Worm (Caenorhabditis elegans) whole organism, young adult: ENCODE data around the gene Y79H2A.3.
A peak's percentile ranks its signal among the peaks of the same experiment; 100 is the strongest.

Source experiments
- B0019.2 ChIP-seq: fragments of 200-800 bp; sonication (Bioruptor generic); conservative IDR thresholded peaks from 2 replicates; pipeline ENCODE4 v1.3.6; 2022; ENCODE audit warnings: missing genetic modification reagents, missing genetic modification characterization, missing compliant biosample characterization
- C06A6.2 ChIP-seq: fragments of 200-800 bp; sonication (Bioruptor generic); conservative IDR thresholded peaks from 2 replicates; pipeline ENCODE4 v1.3.6; 2022; ENCODE audit warnings: missing genetic modification characterization, missing compliant biosample characterization
- C17E4.6 ChIP-seq: fragments of 200-800 bp; sonication (Bioruptor generic); IDR thresholded peaks from 2 replicates; pipeline ENCODE4 v1.3.6; 2022; ENCODE audit warnings: missing genetic modification reagents, missing genetic modification characterization, missing compliant biosample characterization
- F37B4.10 ChIP-seq: fragments of 200-800 bp; sonication (Bioruptor generic); IDR thresholded peaks from 2 replicates; pipeline ENCODE4 v1.3.6; 2022; ENCODE audit warnings: missing genetic modification characterization, missing compliant biosample characterization
- F57C9.4 ChIP-seq: sonication (generic microtip); optimal IDR thresholded peaks from 2 replicates; lab custom pipeline; 2017; ENCODE audit warnings: mild to moderate bottlenecking, missing genetic modification characterization, missing compliant biosample characterization
- K12H6.12 ChIP-seq: fragments of 200-800 bp; sonication (Bioruptor generic); optimal IDR thresholded peaks from 2 replicates; lab custom pipeline; 2018; ENCODE audit warnings: mild to moderate bottlenecking, missing genetic modification characterization, missing compliant biosample characterization
- T07F8.4 ChIP-seq: sonication (generic microtip); optimal IDR thresholded peaks from 2 replicates; lab custom pipeline; 2016; ENCODE audit warnings: mild to moderate bottlenecking, missing genetic modification characterization, moderate library complexity, missing compliant biosample characterization
- Y67H2A.10 ChIP-seq: fragments of 200-800 bp; sonication (Bioruptor generic); conservative IDR thresholded peaks from 2 replicates; pipeline ENCODE4 v1.3.6; 2022; ENCODE audit warnings: missing genetic modification reagents, missing genetic modification characterization, missing compliant biosample characterization
- Y79H2A.3 ChIP-seq: fragments of 200-800 bp; sonication (Bioruptor generic); conservative IDR thresholded peaks from 2 replicates; pipeline ENCODE4 v1.3.6; 2022; ENCODE audit warnings: missing genetic modification reagents, missing genetic modification characterization, missing compliant biosample characterization
- akir-1 ChIP-seq: fragments of 200-800 bp; sonication (Bioruptor generic); optimal IDR thresholded peaks from 2 replicates; lab custom pipeline; 2018; ENCODE audit warnings: mild to moderate bottlenecking, missing genetic modification characterization, moderate library complexity, missing compliant biosample characterization
- ama-1 ChIP-seq, 3 experiments: fragments of 150-350 bp in 1 of 3; sonication (generic microtip) in 2 of 3; optimal IDR thresholded peaks; 2 replicates each; lab custom pipeline; 2014 to 2018; ENCODE audit warnings: missing biosample characterization in 2 of 3, missing genetic modification characterization in 2 of 3, missing genetic modification reagents in 2 of 3
- atf-7 ChIP-seq: sonication (generic microtip); optimal IDR thresholded peaks from 2 replicates; lab custom pipeline; 2017; ENCODE audit warnings: mild to moderate bottlenecking, missing genetic modification characterization, missing compliant biosample characterization
- ccch-3 ChIP-seq: fragments of 200-800 bp; sonication (Bioruptor generic); optimal IDR thresholded peaks from 2 replicates; lab custom pipeline; 2018; ENCODE audit warnings: mild to moderate bottlenecking, missing genetic modification characterization, missing compliant biosample characterization
- cebp-1 ChIP-seq, 2 experiments: fragments of 200-800 bp in 1 of 2; sonication (Bioruptor generic) in 1 of 2; sonication (generic microtip) in 1 of 2; IDR thresholded peaks in 1 of 2; optimal IDR thresholded peaks in 1 of 2; 2 replicates each; pipeline versions ENCODE4 v1.3.6 to Lab custom; 2017 to 2022; ENCODE audit warnings: missing compliant biosample characterization in 2 of 2, missing genetic modification characterization in 2 of 2, mild to moderate bottlenecking in 1 of 2, missing genetic modification reagents in 1 of 2, moderate library complexity in 1 of 2
- ceh-58 ChIP-seq: fragments of 200-800 bp; sonication (Bioruptor generic); IDR thresholded peaks from 2 replicates; pipeline ENCODE4 v1.3.6; 2022; ENCODE audit warnings: missing genetic modification characterization, missing compliant biosample characterization
- ceh-79 ChIP-seq: sonication (generic microtip); optimal IDR thresholded peaks from 2 replicates; lab custom pipeline; 2017; ENCODE audit warnings: mild to moderate bottlenecking, missing genetic modification characterization, missing compliant biosample characterization
- dox-1 ChIP-seq: fragments of 200-800 bp; sonication (Bioruptor generic); IDR thresholded peaks from 2 replicates; pipeline ENCODE4 v1.3.6; 2022; ENCODE audit warnings: missing genetic modification reagents, missing genetic modification characterization, missing compliant biosample characterization
- dpl-1 ChIP-seq: fragments of 150-350 bp; optimal IDR thresholded peaks from 2 replicates; lab custom pipeline; 2014; ENCODE audit warnings: missing biosample characterization, missing genetic modification reagents, missing genetic modification characterization
- egl-18 ChIP-seq: fragments of 200-800 bp; sonication (Bioruptor generic); IDR thresholded peaks from 2 replicates; pipeline ENCODE4 v1.3.6; 2022; ENCODE audit warnings: missing genetic modification reagents, missing genetic modification characterization, missing compliant biosample characterization
- egrh-3 ChIP-seq: fragments of 200-800 bp; sonication (Bioruptor generic); IDR thresholded peaks from 2 replicates; pipeline ENCODE4 v1.3.6; 2022; ENCODE audit warnings: missing genetic modification reagents, missing genetic modification characterization, missing compliant biosample characterization
- hlh-12 ChIP-seq: sonication (generic microtip); optimal IDR thresholded peaks from 2 replicates; lab custom pipeline; 2016; ENCODE audit warnings: missing genetic modification characterization, missing compliant biosample characterization
- hlh-26 ChIP-seq: fragments of 200-800 bp; sonication (Bioruptor generic); conservative IDR thresholded peaks from 2 replicates; pipeline ENCODE4 v1.3.6; 2022; ENCODE audit warnings: missing genetic modification reagents, missing genetic modification characterization, missing compliant biosample characterization
- let-526 ChIP-seq: fragments of 200-800 bp; sonication (Bioruptor generic); IDR thresholded peaks from 2 replicates; pipeline ENCODE4 v1.3.6; 2022; ENCODE audit warnings: missing genetic modification reagents, missing genetic modification characterization, missing compliant biosample characterization
- lsy-27 ChIP-seq: sonication (generic microtip); optimal IDR thresholded peaks from 2 replicates; lab custom pipeline; 2017; ENCODE audit warnings: missing genetic modification characterization, mild to moderate bottlenecking, missing compliant biosample characterization, antibody characterized with exemption, missing genotype, borderline replicate concordance; ENCODE audit not compliant: insufficient read depth
- mel-28 ChIP-seq: sonication (generic microtip); optimal IDR thresholded peaks from 2 replicates; lab custom pipeline; 2016; ENCODE audit warnings: borderline replicate concordance, mild to moderate bottlenecking, missing genetic modification characterization, missing compliant biosample characterization
- nfyb-1 ChIP-seq: fragments of 200-800 bp; sonication (Bioruptor generic); IDR thresholded peaks from 2 replicates; pipeline ENCODE4 v1.3.6; 2022; ENCODE audit warnings: missing genetic modification reagents, missing genetic modification characterization, missing compliant biosample characterization
- nhr-120 ChIP-seq: fragments of 200-800 bp; sonication (Bioruptor generic); IDR thresholded peaks from 2 replicates; pipeline ENCODE4 v1.3.6; 2022; ENCODE audit warnings: missing genetic modification characterization, missing compliant biosample characterization
- rec-8 ChIP-seq, 2 experiments: sonication (generic microtip); optimal IDR thresholded peaks; 2 replicates each; lab custom pipeline; 2016; ENCODE audit warnings: mild to moderate bottlenecking in 2 of 2, missing genetic modification characterization in 2 of 2, missing genetic modification reagents in 2 of 2, missing genotype in 2 of 2, missing biosample characterization in 1 of 2, missing compliant biosample characterization in 1 of 2, moderate library complexity in 1 of 2
- rpc-1 ChIP-seq, 2 experiments: fragments of 150-350 bp in 1 of 2; sonication (generic microtip) in 1 of 2; optimal IDR thresholded peaks; 2 replicates each; lab custom pipeline; 2014 to 2018; ENCODE audit warnings: missing biosample characterization in 1 of 2, missing genetic modification characterization in 1 of 2, missing genetic modification reagents in 1 of 2, missing genotype in 1 of 2
- snpc-4 ChIP-seq, 5 experiments: fragments of 150-350 bp in 1 of 5; sonication (generic microtip) in 4 of 5; optimal IDR thresholded peaks; 2 replicates each; lab custom pipeline; 2014 to 2018; ENCODE audit warnings: missing genetic modification characterization in 5 of 5, missing biosample characterization in 3 of 5, antibody characterized with exemption in 2 of 5, mild to moderate bottlenecking in 2 of 5, missing compliant biosample characterization in 2 of 5, missing genotype in 2 of 5, moderate library complexity in 2 of 5, missing genetic modification reagents in 1 of 5
- somi-1 ChIP-seq: fragments of 200-800 bp; sonication (Bioruptor generic); optimal IDR thresholded peaks from 2 replicates; lab custom pipeline; 2018; ENCODE audit warnings: mild to moderate bottlenecking, missing genetic modification characterization, missing compliant biosample characterization
- zfh-2 ChIP-seq: fragments of 200-800 bp; sonication (Bioruptor generic); conservative IDR thresholded peaks from 2 replicates; pipeline ENCODE4 v1.3.6; 2022; ENCODE audit warnings: missing genetic modification reagents, missing genetic modification characterization, missing compliant biosample characterization
- ztf-25 ChIP-seq: fragments of 200-800 bp; sonication (Bioruptor generic); IDR thresholded peaks from 2 replicates; pipeline ENCODE4 v1.3.6; 2022; ENCODE audit warnings: missing genetic modification reagents, missing genetic modification characterization, missing compliant biosample characterization
- ztf-26 ChIP-seq: sonication (generic microtip); optimal IDR thresholded peaks from 2 replicates; lab custom pipeline; 2017; ENCODE audit warnings: missing genetic modification characterization, missing compliant biosample characterization

Y79H2A.3 gene

ce11 chrIII:12040999-12041398 is 11.1 kb downstream of the Y79H2A.3 start, which contains the start of gene Y79H2A.4:
Y79H2A.4 (plus strand) TSS chrIII:12041299.
- TF ChIP-seq nhr-120 (GFP tag; lab: Robert Waterston, UW) = no peak
- no peak for TF ChIP-seq snpc-4 (GFP tag; optimal IDR thresholded peaks at IDR 0.05; lab: Kevin White, UChicago)
- TF ChIP-seq snpc-4 (tag; optimal IDR thresholded peaks at IDR 0.05; lab: Kevin White, UChicago) = no peak
- no peak for TF ChIP-seq rec-8 (tag; optimal IDR thresholded peaks at IDR 0.05; lab: Kevin White, UChicago)
- no peak for TF ChIP-seq somi-1 (GFP tag; lab: Kevin White, UChicago)
- TF ChIP-seq F37B4.10 (GFP tag; lab: Robert Waterston, UW) = no peak
- TF ChIP-seq egl-18 (GFP tag; lab: Robert Waterston, UW) = no peak
- TF ChIP-seq akir-1 (GFP tag; lab: Kevin White, UChicago) = no peak
- TF ChIP-seq ccch-3 (GFP tag; lab: Kevin White, UChicago) = no peak
- TF ChIP-seq hlh-12 (tag; lab: Kevin White, UChicago) = no peak
- no peak for TF ChIP-seq ceh-79
- no peak for TF ChIP-seq C06A6.2 (GFP tag; lab: Robert Waterston, UW)
- no peak for TF ChIP-seq atf-7 (tag; lab: Kevin White, UChicago)
- TF ChIP-seq, all 124 proteins: peak for 0

ce11 chrIII:12037217-12037616 is 14.9 kb downstream of the Y79H2A.3 start:
- TF ChIP-seq C17E4.6 (GFP tag; lab: Robert Waterston, UW) = no peak
- TF ChIP-seq egrh-3 (GFP tag; lab: Robert Waterston, UW) = peak; percentile 70; the same call in 1 of the 2 replicates
- peak; percentile 90 for TF ChIP-seq zfh-2 (GFP tag; lab: Robert Waterston, UW)
- 0 out of 2 replicates have a peak, but pooled peaks have one; percentile 16 for TF ChIP-seq nfyb-1 (GFP tag; lab: Robert Waterston, UW)

DNA sequence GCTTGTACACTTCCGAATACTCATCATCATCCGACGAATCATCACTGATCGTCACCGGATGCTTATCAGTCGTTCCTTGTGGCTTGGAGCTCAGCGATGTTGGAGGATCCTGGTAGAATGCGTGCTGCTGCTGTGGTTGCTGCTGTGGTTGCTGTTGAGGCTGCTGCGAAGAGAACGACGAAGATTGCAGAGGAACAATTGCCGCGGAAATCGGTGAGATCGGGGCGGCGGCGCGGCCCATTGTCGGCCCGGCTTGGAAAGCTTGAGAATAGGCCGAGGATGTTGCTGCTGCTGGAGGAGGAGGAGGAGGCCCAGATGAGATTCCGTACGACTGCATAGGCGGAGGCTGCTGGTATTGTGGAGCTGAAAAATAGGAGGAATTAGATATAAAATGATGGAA is 17.8 kb downstream of the Y79H2A.3 start:
- no peak for TF ChIP-seq K12H6.12
- TF ChIP-seq ztf-25 = no peak
- peak; percentile 81 for TF ChIP-seq egrh-3 (GFP tag; lab: Robert Waterston, UW)
- TF ChIP-seq zfh-2 (GFP tag; lab: Robert Waterston, UW) = peak; percentile 90
- TF ChIP-seq, all 124 proteins: peak for 2

ce11 chrIII:12033259-12033658 is 18.8 kb downstream of the Y79H2A.3 start:
- TF ChIP-seq atf-7 (tag; lab: Kevin White, UChicago) (no peak), Y67H2A.10 (GFP tag; lab: Robert Waterston, UW) (no peak), rpc-1 (optimal IDR thresholded peaks at IDR 0.05; lab: Kevin White, UChicago) (no peak), rpc-1 (tag; optimal IDR thresholded peaks at IDR 0.05; lab: Kevin White, UChicago) (no peak), ccch-3 (GFP tag; lab: Kevin White, UChicago) (no peak), nfyb-1 (GFP tag; lab: Robert Waterston, UW) (0 out of 2 replicates have a peak, but pooled peaks have one; percentile 30), ama-1 (optimal IDR thresholded peaks at IDR 0.05; lab: Kevin White, UChicago) (no peak), ama-1 (GFP tag; optimal IDR thresholded peaks at IDR 0.05; lab: Kevin White, UChicago) (no peak)

- TF ChIP-seq zfh-2 (GFP tag; lab: Robert Waterston, UW) (no peak), ztf-26 (tag; lab: Kevin White, UChicago) (no peak), F57C9.4 (tag; lab: Kevin White, UChicago) (no peak), T07F8.4 (no peak), ceh-58 (GFP tag; lab: Robert Waterston, UW) (no peak), egrh-3 (GFP tag; lab: Robert Waterston, UW) (no peak), dox-1 (no peak), hlh-26 (GFP tag; lab: Robert Waterston, UW) (no peak), akir-1 (GFP tag; lab: Kevin White, UChicago) (no peak), let-526 (GFP tag; lab: Robert Waterston, UW) (no peak), Y79H2A.3 (no peak), lsy-27 (tag; lab: Kevin White, UChicago) (no peak), snpc-4 (GFP tag; optimal IDR thresholded peaks at IDR 0.05; lab: Kevin White, UChicago) (no peak), snpc-4 (tag; optimal IDR thresholded peaks at IDR 0.05; lab: Kevin White, UChicago) (no peak), B0019.2 (GFP tag; lab: Robert Waterston, UW) (no peak), cebp-1 (GFP tag; IDR thresholded peaks at IDR 0.05; lab: Robert Waterston, UW) (no peak), cebp-1 (tag; optimal IDR thresholded peaks at IDR 0.05; lab: Kevin White, UChicago) (no peak), nfyb-1 (GFP tag; lab: Robert Waterston, UW) (no peak), egl-18 (GFP tag; lab: Robert Waterston, UW) (no peak), dpl-1 (no peak), mel-28 (tag; lab: Kevin White, UChicago) (no peak)
Observed at ce11 chrIII:12030669-12031068, 21.4 kb downstream of the Y79H2A.3 start, which contains the start of gene Y79H2A.2. Y79H2A.2 (minus strand) TSS chrIII:12030769.
